Worm (Caenorhabditis elegans) whole organism, L1 larva: ENCODE data around the gene ctps-1.

Experiments used
- egl-27 ChIP-seq, 2 experiments: fragments of 150-350 bp in 1 of 2; sonication (generic microtip); optimal IDR thresholded peaks; 3 replicates each; lab custom pipeline; 2017 to 2018; ENCODE audit warnings: missing biosample characterization in 2 of 2, missing genetic modification characterization in 2 of 2, missing genetic modification reagents in 2 of 2
- nhr-11 ChIP-seq: fragments of 150-350 bp; optimal IDR thresholded peaks from 2 replicates; lab custom pipeline; 2014; ENCODE audit warnings: missing biosample characterization, missing genetic modification characterization
- unc-62 ChIP-seq: fragments of 150-350 bp; optimal IDR thresholded peaks from 2 replicates; lab custom pipeline; 2014; ENCODE audit warnings: missing biosample characterization, missing genetic modification reagents, missing genetic modification characterization

- no peak for TF ChIP-seq unc-62
- no peak for TF ChIP-seq egl-27 (tag; optimal IDR thresholded peaks at IDR 0.05; lab: Kevin White, UChicago)
- TF ChIP-seq nhr-11 (tag; lab: Kevin White, UChicago): no peak
Measured at ce11 chrV:16836100-16836499, 41.4 kb downstream of the ctps-1 start.
